Fruit fly (Drosophila melanogaster) whole organism, embryonic: Measurements from ENCODE around the gene Cep97.

ENCODE experiments used
- ATbp ChIP-seq: fragments of 200-800 bp; sonication (Bioruptor generic); optimal IDR thresholded peaks from 2 replicates; lab custom pipeline; 2017; ENCODE audit warnings: missing biosample characterization, mild to moderate bottlenecking, missing genetic modification characterization, missing genetic modification reagents
- Adf1 ChIP-seq: fragments of 200-800 bp; sonication (Bioruptor generic); IDR thresholded peaks from 2 replicates; pipeline ENCODE4 v1.3.6; 2022; ENCODE audit warnings: missing biosample characterization, missing genetic modification characterization
- Aef1 ChIP-seq: fragments of 200-800 bp; sonication (Bioruptor generic); IDR thresholded peaks from 3 replicates; pipeline ENCODE4 v1.3.6; 2022; ENCODE audit warnings: missing biosample characterization, missing genetic modification characterization
- Atf3 ChIP-seq: fragments of 200-800 bp; sonication (Bioruptor generic); optimal IDR thresholded peaks from 3 replicates; lab custom pipeline; 2016; ENCODE audit warnings: missing biosample characterization, missing genetic modification characterization
- Bteb2 ChIP-seq: fragments of 200-800 bp; sonication (Bioruptor generic); optimal IDR thresholded peaks from 2 replicates; lab custom pipeline; 2016; ENCODE audit warnings: missing biosample characterization, missing genetic modification characterization
- CG11398 ChIP-seq: fragments of 200-800 bp; sonication (Bioruptor generic); optimal IDR thresholded peaks from 2 replicates; lab custom pipeline; 2016; ENCODE audit warnings: missing biosample characterization, missing genetic modification characterization
- CG14667 ChIP-seq: fragments of 200-800 bp; sonication (Bioruptor generic); IDR thresholded peaks from 2 replicates; pipeline ENCODE4 v1.3.6; 2022; ENCODE audit warnings: missing biosample characterization, missing genetic modification characterization
- CG15073 ChIP-seq: fragments of 200-800 bp; sonication (Bioruptor generic); optimal IDR thresholded peaks from 2 replicates; lab custom pipeline; 2016; ENCODE audit warnings: missing biosample characterization, missing genetic modification characterization
- CG15269 ChIP-seq: fragments of 200-800 bp; sonication (Bioruptor generic); optimal IDR thresholded peaks from 2 replicates; lab custom pipeline; 2018; ENCODE audit warnings: missing biosample characterization, mild to moderate bottlenecking, missing genetic modification characterization, moderate library complexity
- CG16863 ChIP-seq: fragments of 200-800 bp; sonication (Bioruptor generic); optimal IDR thresholded peaks from 3 replicates; lab custom pipeline; 2016; ENCODE audit warnings: missing biosample characterization, missing genetic modification characterization
- CG2875 ChIP-seq: fragments of 200-800 bp; sonication (Bioruptor generic); optimal IDR thresholded peaks from 2 replicates; lab custom pipeline; 2017; ENCODE audit warnings: missing biosample characterization, mild to moderate bottlenecking, missing genetic modification characterization, missing genetic modification reagents
- CG5180 ChIP-seq: fragments of 200-800 bp; sonication (Bioruptor generic); optimal IDR thresholded peaks from 3 replicates; lab custom pipeline; 2017; ENCODE audit warnings: missing biosample characterization, missing genetic modification characterization, mild to moderate bottlenecking, moderate library complexity, missing genetic modification reagents
- CG6683 ChIP-seq: fragments of 200-800 bp; sonication (Bioruptor generic); optimal IDR thresholded peaks from 2 replicates; lab custom pipeline; 2017; ENCODE audit warnings: missing biosample characterization, mild to moderate bottlenecking, missing genetic modification characterization, missing genetic modification reagents
- CG6689 ChIP-seq: fragments of 200-800 bp; sonication (Bioruptor generic); IDR thresholded peaks from 2 replicates; pipeline ENCODE4 v1.3.6; 2022; ENCODE audit warnings: missing biosample characterization, missing genetic modification characterization
- CG7556 ChIP-seq: fragments of 200-800 bp; sonication (Bioruptor generic); optimal IDR thresholded peaks from 2 replicates; lab custom pipeline; 2017; ENCODE audit warnings: missing biosample characterization, mild to moderate bottlenecking, missing genetic modification characterization
- CG7745 ChIP-seq: fragments of 200-800 bp; sonication (Bioruptor generic); optimal IDR thresholded peaks from 2 replicates; lab custom pipeline; 2018; ENCODE audit warnings: missing biosample characterization, mild to moderate bottlenecking, missing genetic modification characterization, moderate library complexity
- CG9437 ChIP-seq: fragments of 200-800 bp; sonication (Bioruptor generic); optimal IDR thresholded peaks from 2 replicates; lab custom pipeline; 2018; ENCODE audit warnings: missing biosample characterization, mild to moderate bottlenecking, missing genetic modification characterization
- D19A ChIP-seq: fragments of 200-800 bp; optimal IDR thresholded peaks from 3 replicates; lab custom pipeline; 2019; ENCODE audit warnings: missing biosample characterization, mild to moderate bottlenecking, missing genetic modification characterization, moderate library complexity
- Dek ChIP-seq: fragments of 200-800 bp; sonication (Bioruptor generic); optimal IDR thresholded peaks from 3 replicates; lab custom pipeline; 2019; ENCODE audit warnings: missing biosample characterization, mild to moderate bottlenecking, missing genetic modification characterization, moderate library complexity
- Ets97D ChIP-seq: fragments of 200-800 bp; sonication (Bioruptor generic); optimal IDR thresholded peaks from 3 replicates; lab custom pipeline; 2016; ENCODE audit warnings: missing biosample characterization, missing genetic modification characterization
- HLH4C ChIP-seq: fragments of 200-800 bp; sonication (Bioruptor generic); IDR thresholded peaks from 3 replicates; pipeline ENCODE4 v1.3.6; 2022; ENCODE audit warnings: missing biosample characterization, missing genetic modification characterization; ENCODE audit not compliant: partially characterized antibody
- Max ChIP-seq: fragments of 200-800 bp; sonication (Bioruptor generic); optimal IDR thresholded peaks from 2 replicates; lab custom pipeline; 2016; ENCODE audit warnings: missing biosample characterization, mild to moderate bottlenecking, missing genetic modification characterization
- Neu2 ChIP-seq: fragments of 200-800 bp; sonication (Bioruptor generic); optimal IDR thresholded peaks from 3 replicates; lab custom pipeline; 2016; ENCODE audit warnings: missing biosample characterization, missing genetic modification characterization, borderline replicate concordance
- Pdp1 ChIP-seq, 2 experiments: fragments of 200-800 bp; sonication (Bioruptor generic); optimal IDR thresholded peaks; 3 replicates each; lab custom pipeline; 2016; ENCODE audit warnings: missing biosample characterization in 2 of 2, missing genetic modification characterization in 2 of 2, mild to moderate bottlenecking in 1 of 2, moderate library complexity in 1 of 2
- Side ChIP-seq: fragments of 200-800 bp; sonication (Bioruptor generic); optimal IDR thresholded peaks from 2 replicates; lab custom pipeline; 2016; ENCODE audit warnings: missing biosample characterization, missing genetic modification characterization
- Ssrp ChIP-seq: fragments of 200-800 bp; sonication (Bioruptor generic); optimal IDR thresholded peaks from 2 replicates; lab custom pipeline; 2018; ENCODE audit warnings: missing biosample characterization, mild to moderate bottlenecking, missing genetic modification characterization, moderate library complexity
- Tbp ChIP-seq: fragments of >200 bp; optimal IDR thresholded peaks from 2 replicates; lab custom pipeline; 2018; ENCODE audit warnings: missing biosample characterization, missing genetic modification characterization
- Vsx1 ChIP-seq: fragments of 200-800 bp; sonication (Bioruptor generic); optimal IDR thresholded peaks from 2 replicates; lab custom pipeline; 2017; ENCODE audit warnings: missing biosample characterization, mild to moderate bottlenecking, missing genetic modification characterization, missing genetic modification reagents
- Xbp1 ChIP-seq: fragments of 200-800 bp; sonication (Bioruptor generic); optimal IDR thresholded peaks from 3 replicates; lab custom pipeline; 2016; ENCODE audit warnings: missing biosample characterization, mild to moderate bottlenecking, missing genetic modification characterization
- ase ChIP-seq: fragments of 200-800 bp; sonication (Bioruptor generic); IDR thresholded peaks from 3 replicates; pipeline ENCODE4 v1.3.6; 2022; ENCODE audit warnings: missing biosample characterization, missing genetic modification characterization
- bab2 ChIP-seq: fragments of 200-800 bp; sonication (Bioruptor generic); optimal IDR thresholded peaks from 2 replicates; lab custom pipeline; 2016; ENCODE audit warnings: missing biosample characterization, missing genetic modification characterization
- chn ChIP-seq: fragments of 200-800 bp; sonication (Bioruptor generic); optimal IDR thresholded peaks from 2 replicates; lab custom pipeline; 2016; ENCODE audit warnings: missing biosample characterization, missing genetic modification characterization
- corto ChIP-seq: fragments of 200-800 bp; sonication (Bioruptor generic); optimal IDR thresholded peaks from 2 replicates; lab custom pipeline; 2016; ENCODE audit warnings: missing biosample characterization, mild to moderate bottlenecking, missing genetic modification characterization, moderate library complexity
- cwo ChIP-seq: fragments of 200-800 bp; sonication (Bioruptor generic); optimal IDR thresholded peaks from 3 replicates; lab custom pipeline; 2017; ENCODE audit warnings: missing biosample characterization, missing genetic modification characterization, mild to moderate bottlenecking, moderate library complexity, missing genetic modification reagents
- danr ChIP-seq: fragments of 200-800 bp; sonication (Bioruptor generic); IDR thresholded peaks from 2 replicates; pipeline ENCODE4 v1.3.6; 2022; ENCODE audit warnings: missing biosample characterization, missing genetic modification characterization
- dpn ChIP-seq, 2 experiments: fragments of 200-800 bp; sonication (Bioruptor generic); optimal IDR thresholded peaks; 3 replicates each; lab custom pipeline; 2016; ENCODE audit warnings: missing biosample characterization in 2 of 2, missing genetic modification characterization in 2 of 2
- gce ChIP-seq: fragments of 200-800 bp; sonication (Bioruptor generic); IDR thresholded peaks from 3 replicates; pipeline ENCODE4 v1.3.6; 2022; ENCODE audit warnings: missing biosample characterization, missing genetic modification characterization
- hb ChIP-seq: fragments of 200-800 bp; sonication (Bioruptor generic); IDR thresholded peaks from 3 replicates; pipeline ENCODE4 v1.3.6; 2022; ENCODE audit warnings: missing biosample characterization, missing genetic modification characterization; ENCODE audit not compliant: partially characterized antibody
- nau ChIP-seq: fragments of 200-800 bp; sonication (Bioruptor generic); optimal IDR thresholded peaks from 3 replicates; lab custom pipeline; 2017; ENCODE audit warnings: missing biosample characterization, mild to moderate bottlenecking, missing genetic modification characterization, missing genetic modification reagents
- nom ChIP-seq: fragments of 200-800 bp; sonication (Bioruptor generic); optimal IDR thresholded peaks from 2 replicates; lab custom pipeline; 2017; ENCODE audit warnings: missing biosample characterization, missing genetic modification characterization, mild to moderate bottlenecking, moderate library complexity, missing genetic modification reagents
- org-1 ChIP-seq: fragments of 200-800 bp; sonication (Bioruptor generic); optimal IDR thresholded peaks from 2 replicates; lab custom pipeline; 2017; ENCODE audit warnings: missing biosample characterization, missing genetic modification characterization
- phol ChIP-seq: fragments of 200-800 bp; sonication (Bioruptor generic); optimal IDR thresholded peaks from 3 replicates; lab custom pipeline; 2018; ENCODE audit warnings: missing biosample characterization, mild to moderate bottlenecking, missing genetic modification characterization, moderate library complexity
- pros ChIP-seq: fragments of 200-800 bp; sonication (Bioruptor generic); optimal IDR thresholded peaks from 3 replicates; lab custom pipeline; 2019; ENCODE audit warnings: missing biosample characterization, mild to moderate bottlenecking, missing genetic modification characterization, moderate library complexity
- row ChIP-seq: fragments of 200-800 bp; sonication (Bioruptor generic); IDR thresholded peaks from 3 replicates; pipeline ENCODE4 v1.3.6; 2022; ENCODE audit warnings: missing biosample characterization, missing genetic modification characterization
- scrt ChIP-seq: fragments of 200-800 bp; sonication (Bioruptor generic); optimal IDR thresholded peaks from 2 replicates; lab custom pipeline; 2018; ENCODE audit warnings: missing biosample characterization, mild to moderate bottlenecking, missing genetic modification characterization, moderate library complexity
- sr ChIP-seq: fragments of 200-800 bp; sonication (Bioruptor generic); IDR thresholded peaks from 3 replicates; pipeline ENCODE4 v1.3.6; 2022; ENCODE audit warnings: missing biosample characterization, missing genetic modification characterization
- stwl ChIP-seq: fragments of 200-800 bp; sonication (Bioruptor generic); optimal IDR thresholded peaks from 3 replicates; lab custom pipeline; 2018; ENCODE audit warnings: missing biosample characterization, mild to moderate bottlenecking, missing genetic modification characterization, moderate library complexity
- tio ChIP-seq: fragments of 200-800 bp; sonication (Bioruptor generic); optimal IDR thresholded peaks from 2 replicates; lab custom pipeline; 2017; ENCODE audit warnings: missing biosample characterization, missing genetic modification characterization, inconsistent platforms
- toy ChIP-seq: fragments of 200-800 bp; sonication (Bioruptor generic); IDR thresholded peaks from 2 replicates; pipeline ENCODE4 v1.3.6; 2022; ENCODE audit warnings: missing biosample characterization, missing genetic modification characterization
- vfl ChIP-seq: fragments of 200-800 bp; sonication (Bioruptor generic); optimal IDR thresholded peaks from 2 replicates; lab custom pipeline; 2016; ENCODE audit warnings: missing biosample characterization, missing genetic modification characterization
- z ChIP-seq: fragments of 200-800 bp; sonication (Bioruptor generic); IDR thresholded peaks from 3 replicates; pipeline ENCODE4 v1.3.6; 2022; ENCODE audit warnings: missing biosample characterization, missing genetic modification characterization

The Cep97 gene

DNA sequence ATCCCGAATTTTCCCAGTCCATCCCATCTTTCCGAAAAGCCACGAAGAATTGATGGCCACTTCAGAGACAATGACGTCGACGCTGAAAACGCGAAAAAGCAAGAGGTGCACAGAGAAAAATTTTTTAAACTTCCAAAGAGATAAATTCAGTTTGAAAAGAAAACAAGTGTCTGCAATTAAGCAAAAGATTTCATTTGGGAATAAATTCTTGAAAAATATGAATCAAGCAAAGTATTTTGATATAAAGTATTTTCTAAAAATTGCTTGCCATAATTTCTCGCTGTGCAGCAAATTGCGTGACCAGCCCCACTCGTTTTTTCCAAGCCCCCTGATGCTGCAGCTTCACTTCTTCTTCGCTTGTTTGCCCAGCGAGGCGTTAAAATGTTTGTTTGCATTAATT, 14.7 kb downstream of the Cep97 start (continued):
- TF ChIP-seq scrt (GFP tag; lab: Kevin White, UChicago) (no peak), D19A (tag; lab: Kevin White, UChicago) (no peak), nom (GFP tag; lab: Kevin White, UChicago) (no peak), CG16863 (GFP tag; lab: Kevin White, UChicago) (no peak), CG6683 (GFP tag; lab: Kevin White, UChicago) (no peak), bab2 (GFP tag; lab: Kevin White, UChicago) (peak; percentile 28), Max (GFP tag; lab: Kevin White, UChicago) (no peak), Dek (tag; lab: Kevin White, UChicago) (peak; percentile 24), CG5180 (GFP tag; lab: Kevin White, UChicago) (no peak), CG15073 (GFP tag; lab: Kevin White, UChicago) (no peak), gce (no peak), CG9437 (GFP tag; lab: Kevin White, UChicago) (peak; percentile 18), CG7745 (no peak), Xbp1 (GFP tag; lab: Kevin White, UChicago) (peak; percentile 37), z (GFP tag; lab: Robert Waterston, UW) (no peak), nau (GFP tag; lab: Kevin White, UChicago) (no peak), cwo (peak; percentile 11), pros (GFP tag; lab: Kevin White, UChicago) (no peak), Ets97D (no peak), Adf1 (GFP tag; lab: Robert Waterston, UW) (no peak), dpn (GFP tag; optimal IDR thresholded peaks at IDR 0.05; lab: Kevin White, UChicago) (no peak), chn (GFP tag; lab: Kevin White, UChicago) (no peak), Vsx1 (GFP tag; lab: Kevin White, UChicago) (no peak), Atf3 (GFP tag; lab: Kevin White, UChicago) (no peak), Pdp1 (GFP tag; optimal IDR thresholded peaks at IDR 0.05; lab: Kevin White, UChicago) (no peak), ATbp (peak; percentile 17), hb (GFP tag; lab: Robert Waterston, UW) (no peak), ase (GFP tag; lab: Robert Waterston, UW) (no peak), vfl (no peak), Aef1 (GFP tag; lab: Robert Waterston, UW) (0 out of 3 replicates have a peak, but pooled peaks have one; percentile 15), CG11398 (GFP tag; lab: Kevin White, UChicago) (no peak), Side (GFP tag; lab: Kevin White, UChicago) (no peak), stwl (tag; lab: Kevin White, UChicago) (no peak), Bteb2 (GFP tag; lab: Kevin White, UChicago) (no peak), tio (GFP tag; lab: Kevin White, UChicago) (peak; percentile 6), danr (GFP tag; lab: Robert Waterston, UW) (no peak), CG2875 (no peak), CG6689 (GFP tag; lab: Robert Waterston, UW) (peak; percentile 60), CG15269 (tag; lab: Kevin White, UChicago) (peak; percentile 38), phol (tag; lab: Kevin White, UChicago) (peak; percentile 13), Tbp (no peak), HLH4C (GFP tag; lab: Robert Waterston, UW) (no peak), corto (GFP tag; lab: Kevin White, UChicago) (no peak), sr (GFP tag; lab: Robert Waterston, UW) (no peak), Neu2 (GFP tag; lab: Kevin White, UChicago) (no peak), Ssrp (tag; lab: Kevin White, UChicago) (peak; percentile 22), CG14667 (GFP tag; lab: Robert Waterston, UW) (no peak), org-1 (GFP tag; lab: Kevin White, UChicago) (peak; percentile 21), row (GFP tag; lab: Robert Waterston, UW) (peak; percentile 65), CG7556 (peak; percentile 21), toy (GFP tag; lab: Robert Waterston, UW) (no peak)
